Fruit fly (Drosophila melanogaster): ENCODE measurements around the gene CG32486.

CG32486 gene

DNA sequence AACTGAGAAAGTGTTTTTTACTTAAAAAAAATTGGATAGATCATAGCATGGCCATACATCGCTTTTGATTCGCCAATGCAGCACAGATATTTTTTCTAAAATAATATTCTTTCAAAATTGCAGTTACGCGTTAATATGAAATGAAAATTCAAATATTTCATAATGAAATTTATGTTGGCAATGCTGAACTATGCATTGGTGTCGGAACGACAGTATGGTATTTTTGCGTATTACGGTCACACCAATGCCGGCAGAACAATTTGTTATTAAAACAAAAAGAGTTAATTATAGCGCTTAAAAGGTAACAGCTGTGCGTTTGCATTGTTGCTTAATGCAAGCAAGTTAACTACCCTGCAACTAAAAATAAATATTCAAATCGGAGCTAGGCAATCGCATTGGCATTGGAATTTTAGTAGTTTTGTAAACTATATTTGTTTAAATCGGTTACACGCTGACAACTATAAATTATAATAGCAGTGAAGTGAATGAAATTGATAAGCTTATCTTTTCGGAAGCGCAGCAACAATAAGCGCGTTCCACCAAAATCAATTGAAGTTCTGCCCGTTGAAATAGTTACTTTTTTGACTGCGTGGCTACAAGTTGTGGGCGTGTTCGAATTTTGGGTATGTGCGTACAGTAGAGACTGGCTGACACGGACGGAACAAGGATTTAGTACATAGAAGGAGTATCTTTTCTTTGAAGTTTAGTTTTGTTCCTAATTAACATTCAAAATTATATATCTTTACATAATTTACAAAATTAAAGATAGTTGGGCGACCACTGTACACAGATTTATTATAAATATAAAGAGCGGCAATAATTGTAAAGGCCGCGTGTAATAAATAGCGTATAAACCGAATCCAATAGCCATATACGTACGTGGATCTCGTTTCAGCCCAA, 28.2 kb downstream of the CG32486 start, which contains the start of gene Prx4:
Prx4 (plus strand) TSS at position 210 of the 900 bp plus-strand sequence.
- TF ChIP-seq pb (GFP tag; optimal IDR thresholded peaks at IDR 0.05), result no peak
- TF ChIP-seq fd3F (GFP tag; optimal IDR thresholded peaks at IDR 0.05), result peak; percentile 56
- TF ChIP-seq CG5180 (GFP tag; optimal IDR thresholded peaks at IDR 0.05), result peak; percentile 25
- peak; percentile 38 for TF ChIP-seq CG30431 (GFP tag; optimal IDR thresholded peaks at IDR 0.05)
- TF ChIP-seq tgo (GFP tag; IDR thresholded peaks at IDR 0.05), result peak; percentile 69
- TF ChIP-seq crc (GFP tag; optimal IDR thresholded peaks at IDR 0.05), result no peak
- peak; percentile 2 for TF ChIP-seq run (tag; optimal IDR thresholded peaks at IDR 0.05)
- peak; percentile 84 for TF ChIP-seq CG17359 (tag; optimal IDR thresholded peaks at IDR 0.05)
- TF ChIP-seq Awh (GFP tag; IDR thresholded peaks at IDR 0.05), result peak; percentile 86
- TF ChIP-seq oc (tag; optimal IDR thresholded peaks at IDR 0.05), result peak; percentile 27
- TF ChIP-seq ems (GFP tag; optimal IDR thresholded peaks at IDR 0.05), result peak; percentile 51
- no peak for TF ChIP-seq abd-A (tag; optimal IDR thresholded peaks at IDR 0.05)
- TF ChIP-seq CG7928 (GFP tag; optimal IDR thresholded peaks at IDR 0.05), result peak; percentile 19
- no peak for TF ChIP-seq gsb (GFP tag; IDR thresholded peaks at IDR 0.05)
- TF ChIP-seq E2f1 (GFP tag; IDR thresholded peaks at IDR 0.05), result peak; percentile 69
- TF ChIP-seq MESR4 (GFP tag; optimal IDR thresholded peaks at IDR 0.05), result peak; percentile 20
- no peak for TF ChIP-seq CG12104 (GFP tag; optimal IDR thresholded peaks at IDR 0.05)
- TF ChIP-seq Lpt (GFP tag; optimal IDR thresholded peaks at IDR 0.05), result no peak
- TF ChIP-seq Dp (GFP tag; optimal IDR thresholded peaks at IDR 0.05), result peak; percentile 53
- peak; percentile 81 for TF ChIP-seq Med (GFP tag)
- peak; percentile 42 for TF ChIP-seq CG15514 (GFP tag; optimal IDR thresholded peaks at IDR 0.05)
- no peak for TF ChIP-seq ro (GFP tag; IDR thresholded peaks at IDR 0.05)
- peak; percentile 60 for TF ChIP-seq E2f2 (GFP tag; IDR thresholded peaks at IDR 0.05)
- TF ChIP-seq CG14965 (GFP tag; optimal IDR thresholded peaks at IDR 0.05; ENCODE audit: borderline replicate concordance), result no peak
- 0 out of 2 replicates have a peak, but pooled peaks have one; percentile 20 for TF ChIP-seq CG43689 (GFP tag; IDR thresholded peaks at IDR 0.05)
- TF ChIP-seq grau (tag; optimal IDR thresholded peaks at IDR 0.05), result peak; percentile 96
- peak; percentile 67 for TF ChIP-seq CG7556 (GFP tag; optimal IDR thresholded peaks at IDR 0.05)
- TF ChIP-seq CG32767 (GFP tag; IDR thresholded peaks at IDR 0.05), result peak; percentile 47
- peak; percentile 42 for TF ChIP-seq pnt (GFP tag; optimal IDR thresholded peaks at IDR 0.05)
- peak; percentile 59 for TF ChIP-seq ind (GFP tag; optimal IDR thresholded peaks at IDR 0.05)
- peak; percentile 63; the same call in 2 of the 3 replicates for TF ChIP-seq B-H1 (GFP tag; IDR thresholded peaks at IDR 0.05)
- TF ChIP-seq cg (GFP tag; optimal IDR thresholded peaks at IDR 0.05), result no peak
- no peak for TF ChIP-seq CG12071 (GFP tag; optimal IDR thresholded peaks at IDR 0.05)
- peak; percentile 21 for TF ChIP-seq Jarid2 (GFP tag; optimal IDR thresholded peaks at IDR 0.05)
- no peak for TF ChIP-seq Bgb (GFP tag; IDR thresholded peaks at IDR 0.05; ENCODE audit: partially characterized antibody)
- peak; percentile 33 for TF ChIP-seq HLH54F (GFP tag; optimal IDR thresholded peaks at IDR 0.05)
- TF ChIP-seq CG7271 (tag; optimal IDR thresholded peaks at IDR 0.05), result no peak
- peak; percentile 73 for TF ChIP-seq Fer1 (GFP tag; optimal IDR thresholded peaks at IDR 0.05)
- TF ChIP-seq gro (GFP tag; optimal IDR thresholded peaks at IDR 0.05), result no peak
- TF ChIP-seq pfk (GFP tag; optimal IDR thresholded peaks at IDR 0.05), result no peak
- no peak for TF ChIP-seq hkb (optimal IDR thresholded peaks at IDR 0.05)
- peak; percentile 78 for TF ChIP-seq hkb (GFP tag; IDR thresholded peaks at IDR 0.05)
- no peak for TF ChIP-seq emc (GFP tag; optimal IDR thresholded peaks at IDR 0.05)
- TF ChIP-seq cato (GFP tag; optimal IDR thresholded peaks at IDR 0.05; ENCODE audit: borderline replicate concordance), result no peak
- TF ChIP-seq CG12219 (GFP tag; optimal IDR thresholded peaks at IDR 0.05), result peak; percentile 30
- TF ChIP-seq Camta (GFP tag; optimal IDR thresholded peaks at IDR 0.05), result no peak
- TF ChIP-seq CG9817 (tag; optimal IDR thresholded peaks at IDR 0.05), result peak; percentile 64
- TF ChIP-seq CG4328 (GFP tag; optimal IDR thresholded peaks at IDR 0.05), result no peak
- no peak for TF ChIP-seq CG18764 (GFP tag; optimal IDR thresholded peaks at IDR 0.05)

Data from whole organism, embryonic.